Worm (Caenorhabditis elegans) whole organism, L2 larva: ENCODE results near the gene fbxb-111.

Experiments
- C34F6.9 ChIP-seq: fragments of 150-350 bp; optimal IDR thresholded peaks from 2 replicates; lab custom pipeline; 2014; ENCODE audit warnings: missing biosample characterization, missing genetic modification characterization
- F13H6.1 ChIP-seq: sonication (generic microtip); optimal IDR thresholded peaks from 2 replicates; lab custom pipeline; 2016; ENCODE audit warnings: missing genetic modification characterization, missing compliant biosample characterization
- R02D3.7 ChIP-seq: fragments of 150-350 bp; optimal IDR thresholded peaks from 2 replicates; lab custom pipeline; 2014; ENCODE audit warnings: missing biosample characterization, missing genetic modification characterization
- Y55F3AM.14 ChIP-seq: fragments of 200-800 bp; sonication (Bioruptor generic); optimal IDR thresholded peaks from 2 replicates; lab custom pipeline; 2018; ENCODE audit warnings: mild to moderate bottlenecking, missing genetic modification characterization, missing compliant biosample characterization
- ZK546.5 ChIP-seq: sonication (generic microtip); optimal IDR thresholded peaks from 2 replicates; lab custom pipeline; 2017; ENCODE audit warnings: missing biosample characterization, missing genetic modification characterization
- ceh-16 ChIP-seq: fragments of 150-350 bp; optimal IDR thresholded peaks from 2 replicates; lab custom pipeline; 2014; ENCODE audit warnings: missing biosample characterization, missing genetic modification characterization
- ceh-82 ChIP-seq: fragments of 150-350 bp; optimal IDR thresholded peaks from 2 replicates; lab custom pipeline; 2014; ENCODE audit warnings: missing biosample characterization, missing genetic modification characterization
- crh-2 ChIP-seq: sonication (generic microtip); optimal IDR thresholded peaks from 2 replicates; lab custom pipeline; 2017; ENCODE audit warnings: missing biosample characterization, missing genetic modification characterization
- dmd-4 ChIP-seq: sonication (generic microtip); optimal IDR thresholded peaks from 2 replicates; lab custom pipeline; 2017; ENCODE audit warnings: missing biosample characterization, missing genetic modification characterization
- egl-27 ChIP-seq: sonication (generic microtip); optimal IDR thresholded peaks from 3 replicates; lab custom pipeline; 2017; ENCODE audit warnings: missing biosample characterization, missing genetic modification reagents, missing genetic modification characterization
- elt-1 ChIP-seq: fragments of 150-350 bp; optimal IDR thresholded peaks from 2 replicates; lab custom pipeline; 2014; ENCODE audit warnings: missing biosample characterization, missing genetic modification characterization
- fos-1 ChIP-seq: fragments of 150-350 bp; optimal IDR thresholded peaks from 2 replicates; lab custom pipeline; 2014; ENCODE audit warnings: missing biosample characterization, missing genetic modification characterization
- gmeb-1 ChIP-seq: fragments of 150-350 bp; optimal IDR thresholded peaks from 2 replicates; lab custom pipeline; 2014; ENCODE audit warnings: missing biosample characterization, missing genetic modification characterization
- lin-11 ChIP-seq: fragments of 150-350 bp; sonication (generic microtip); optimal IDR thresholded peaks from 2 replicates; lab custom pipeline; 2014; ENCODE audit warnings: missing biosample characterization, missing genetic modification characterization, inconsistent platforms, mixed read lengths
- lsy-2 ChIP-seq, 2 experiments: fragments of 150-350 bp in 1 of 2; sonication (generic microtip) in 1 of 2; optimal IDR thresholded peaks; 2 replicates each; lab custom pipeline; 2014 to 2017; ENCODE audit warnings: missing biosample characterization in 2 of 2, missing genetic modification characterization in 2 of 2
- mab-5 ChIP-seq: fragments of 150-350 bp; optimal IDR thresholded peaks from 2 replicates; lab custom pipeline; 2014; ENCODE audit warnings: missing biosample characterization, missing genetic modification characterization
- mbf-1 ChIP-seq: sonication (generic microtip); optimal IDR thresholded peaks from 2 replicates; lab custom pipeline; 2017; ENCODE audit warnings: missing biosample characterization, missing genetic modification characterization
- mdl-1 ChIP-seq, 2 experiments: fragments of 150-350 bp in 1 of 2; sonication (generic microtip) in 1 of 2; optimal IDR thresholded peaks; 2 replicates each; lab custom pipeline; 2017; ENCODE audit warnings: missing biosample characterization in 2 of 2, missing genetic modification characterization in 2 of 2
- nhr-12 ChIP-seq: fragments of 150-350 bp; optimal IDR thresholded peaks from 2 replicates; lab custom pipeline; 2014; ENCODE audit warnings: missing biosample characterization, missing genetic modification characterization
- nhr-129 ChIP-seq: fragments of 150-350 bp; optimal IDR thresholded peaks from 2 replicates; lab custom pipeline; 2014; ENCODE audit warnings: missing biosample characterization, missing genetic modification characterization
- nhr-21 ChIP-seq: fragments of 150-350 bp; optimal IDR thresholded peaks from 2 replicates; lab custom pipeline; 2014; ENCODE audit warnings: missing biosample characterization, missing genetic modification characterization
- nhr-25 ChIP-seq: fragments of 150-350 bp; sonication (generic microtip); optimal IDR thresholded peaks from 3 replicates; lab custom pipeline; 2014; ENCODE audit warnings: missing biosample characterization, missing genetic modification characterization
- nhr-6 ChIP-seq: fragments of 150-350 bp; optimal IDR thresholded peaks from 2 replicates; lab custom pipeline; 2014; ENCODE audit warnings: missing biosample characterization, missing genetic modification characterization
- nhr-77 ChIP-seq: fragments of 150-350 bp; optimal IDR thresholded peaks from 2 replicates; lab custom pipeline; 2014; ENCODE audit warnings: missing biosample characterization, missing genetic modification characterization
- sem-4 ChIP-seq: fragments of 150-350 bp; optimal IDR thresholded peaks from 2 replicates; lab custom pipeline; 2014; ENCODE audit warnings: missing biosample characterization, missing genetic modification reagents, missing genetic modification characterization
- sma-9 ChIP-seq, 2 experiments: fragments of 150-350 bp in 1 of 2; sonication (generic microtip) in 1 of 2; optimal IDR thresholded peaks; 2 replicates each; lab custom pipeline; 2014 to 2016; ENCODE audit warnings: missing genetic modification characterization in 2 of 2, mild to moderate bottlenecking in 1 of 2, missing biosample characterization in 1 of 2, missing compliant biosample characterization in 1 of 2, missing genetic modification reagents in 1 of 2, moderate library complexity in 1 of 2
- snpc-4 ChIP-seq: fragments of 150-350 bp; optimal IDR thresholded peaks from 2 replicates; lab custom pipeline; 2014; ENCODE audit warnings: missing biosample characterization, missing genetic modification characterization
- unc-39 ChIP-seq: fragments of 150-350 bp; optimal IDR thresholded peaks from 2 replicates; lab custom pipeline; 2014; ENCODE audit warnings: missing biosample characterization, missing genetic modification characterization
- unc-55 ChIP-seq: fragments of 150-350 bp; sonication (generic microtip); optimal IDR thresholded peaks from 3 replicates; lab custom pipeline; 2014; ENCODE audit warnings: missing biosample characterization, missing genetic modification reagents, missing genetic modification characterization
- zag-1 ChIP-seq: fragments of 150-350 bp; optimal IDR thresholded peaks from 2 replicates; lab custom pipeline; 2014; ENCODE audit warnings: missing biosample characterization, missing genetic modification characterization
- ztf-11 ChIP-seq: sonication (generic microtip); optimal IDR thresholded peaks from 2 replicates; lab custom pipeline; 2017; ENCODE audit warnings: missing biosample characterization, missing genetic modification characterization

fbxb-111 gene

DNA sequence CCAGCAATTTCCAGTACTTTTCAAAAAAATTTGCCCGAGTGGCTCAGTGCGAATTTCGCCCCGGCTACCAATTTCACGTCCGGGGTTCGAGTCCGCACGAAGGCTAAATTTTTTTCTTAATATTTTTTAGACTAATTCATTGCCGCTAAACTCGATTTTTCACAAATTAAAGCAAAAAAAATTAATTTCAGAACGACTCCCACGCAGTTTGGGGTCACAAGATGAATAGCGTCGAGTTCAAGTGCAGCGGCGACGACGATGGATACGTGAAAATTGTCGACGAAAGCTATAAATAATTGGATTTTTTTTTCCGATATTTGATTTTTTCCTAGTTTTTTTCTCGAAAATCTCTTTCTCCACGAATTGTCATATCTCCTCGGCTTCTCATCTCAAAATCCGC is 23.5 kb downstream of the fbxb-111 start:
- TF ChIP-seq nhr-6 (tag; lab: Kevin White, UChicago) = no peak
- TF ChIP-seq sma-9 (GFP tag; optimal IDR thresholded peaks at IDR 0.05; lab: Kevin White, UChicago) = no peak
- TF ChIP-seq sma-9 (tag; optimal IDR thresholded peaks at IDR 0.05; lab: Kevin White, UChicago) = no peak
- TF ChIP-seq mbf-1 (tag; lab: Kevin White, UChicago) = no peak
- no peak for TF ChIP-seq dmd-4 (tag; lab: Kevin White, UChicago)
- no peak for TF ChIP-seq gmeb-1 (tag; lab: Kevin White, UChicago)
- TF ChIP-seq ztf-11 = no peak
- no peak for TF ChIP-seq ceh-16
- no peak for TF ChIP-seq Y55F3AM.14 (GFP tag; lab: Kevin White, UChicago)
- no peak for TF ChIP-seq mdl-1 (tag; optimal IDR thresholded peaks at IDR 0.05; lab: Kevin White, UChicago)
- TF ChIP-seq zag-1 (tag; lab: Kevin White, UChicago) = no peak
- no peak for TF ChIP-seq snpc-4 (tag; lab: Kevin White, UChicago)
- TF ChIP-seq nhr-25 = no peak
- TF ChIP-seq sem-4 (tag; lab: Kevin White, UChicago) = no peak
- no peak for TF ChIP-seq nhr-21 (tag; lab: Kevin White, UChicago)

DNA sequence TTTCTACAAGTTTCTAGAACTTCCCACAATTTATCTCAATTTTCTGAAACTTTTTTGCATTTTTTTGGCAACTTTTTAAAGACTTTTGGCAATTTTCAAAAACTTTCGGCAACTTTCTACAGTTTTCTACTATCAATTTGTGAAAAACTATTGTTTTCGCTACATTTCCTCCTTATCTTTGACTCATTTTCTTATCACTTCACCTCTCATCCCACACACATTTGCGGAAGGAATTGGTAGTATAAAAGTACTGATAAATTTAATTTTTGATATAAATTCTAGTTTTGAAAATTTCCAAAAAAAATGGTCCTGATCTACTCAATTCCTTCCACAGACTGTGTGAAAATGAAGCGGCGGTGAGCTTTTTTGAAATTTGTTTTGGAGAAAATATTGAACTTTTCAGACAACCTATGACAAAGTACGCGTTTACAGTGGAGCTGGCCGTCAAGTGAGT is 25.2 kb downstream of the fbxb-111 start, which contains the start of gene F29A7.4:
TSS of gene F29A7.4 (plus strand) at position 404 of the 454 bp plus-strand sequence.
- TF ChIP-seq fos-1 (peak; percentile 72), gmeb-1 (tag; lab: Kevin White, UChicago) (no peak)

DNA sequence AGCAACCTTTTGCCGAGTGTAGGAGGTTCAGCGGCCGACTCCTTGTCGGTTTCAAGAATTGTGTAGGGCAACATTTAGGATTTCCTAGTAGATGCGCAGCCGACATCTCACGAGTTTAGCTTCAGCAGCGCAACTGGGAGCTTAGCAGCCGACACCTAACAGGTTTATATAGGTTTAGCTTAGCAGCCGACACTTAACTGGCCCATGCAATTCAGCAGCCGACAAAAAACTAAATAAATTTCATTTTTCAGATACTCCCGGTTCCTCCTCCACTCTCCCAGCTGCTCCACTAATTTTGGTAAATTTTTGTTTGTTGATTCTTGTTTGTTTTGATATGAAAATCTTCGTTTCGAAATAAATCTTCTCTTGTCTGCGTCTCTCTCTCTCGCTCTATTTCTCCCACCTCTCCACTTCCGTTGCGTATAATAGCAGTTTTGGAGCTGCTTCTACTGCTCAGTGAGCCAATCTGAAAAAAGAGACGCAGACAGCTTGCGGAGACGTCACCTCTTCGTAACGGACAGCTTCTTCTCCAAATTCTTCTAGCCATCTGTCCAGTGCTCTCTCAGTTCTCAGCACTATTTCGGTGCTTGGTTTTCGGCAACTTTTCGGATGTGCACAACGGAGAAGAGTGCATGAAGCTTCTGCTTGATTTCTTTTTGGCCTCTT is 26.7 kb downstream of the fbxb-111 start:
- TF ChIP-seq elt-1 (tag; lab: Kevin White, UChicago) = no peak
- TF ChIP-seq nhr-6 (tag; lab: Kevin White, UChicago) = peak; percentile 15
- TF ChIP-seq snpc-4 (tag; lab: Kevin White, UChicago) = peak; percentile 65
- TF ChIP-seq lin-11 (tag; lab: Kevin White, UChicago) = peak; percentile 45
- peak; percentile 29 for TF ChIP-seq mab-5 (tag; lab: Kevin White, UChicago)
- peak in 1 of 2 experiments; percentile 41 for TF ChIP-seq mdl-1 (tag; optimal IDR thresholded peaks at IDR 0.05; lab: Kevin White, UChicago)
- TF ChIP-seq egl-27 (tag; lab: Kevin White, UChicago) = peak; percentile 23
- peak; percentile 28 for TF ChIP-seq crh-2 (tag; lab: Kevin White, UChicago)
- TF ChIP-seq unc-39 = no peak
- TF ChIP-seq C34F6.9 = peak; percentile 90
- no peak for TF ChIP-seq nhr-77 (tag; lab: Kevin White, UChicago)
- TF ChIP-seq ceh-82 (tag; lab: Kevin White, UChicago) = peak; percentile 56
- TF ChIP-seq nhr-129 (tag; lab: Kevin White, UChicago) = peak; percentile 73
- no peak for TF ChIP-seq Y55F3AM.14 (GFP tag; lab: Kevin White, UChicago)
- TF ChIP-seq zag-1 (tag; lab: Kevin White, UChicago) = peak; percentile 82
- TF ChIP-seq F13H6.1 (tag; lab: Kevin White, UChicago) = peak; percentile 74
- TF ChIP-seq R02D3.7 (tag; lab: Kevin White, UChicago) = no peak
- TF ChIP-seq sem-4 (tag; lab: Kevin White, UChicago) = no peak
- TF ChIP-seq lsy-2 (tag; optimal IDR thresholded peaks at IDR 0.05; lab: Kevin White, UChicago) = peak; percentile 22 to 68
- peak; percentile 87 for TF ChIP-seq unc-55

DNA sequence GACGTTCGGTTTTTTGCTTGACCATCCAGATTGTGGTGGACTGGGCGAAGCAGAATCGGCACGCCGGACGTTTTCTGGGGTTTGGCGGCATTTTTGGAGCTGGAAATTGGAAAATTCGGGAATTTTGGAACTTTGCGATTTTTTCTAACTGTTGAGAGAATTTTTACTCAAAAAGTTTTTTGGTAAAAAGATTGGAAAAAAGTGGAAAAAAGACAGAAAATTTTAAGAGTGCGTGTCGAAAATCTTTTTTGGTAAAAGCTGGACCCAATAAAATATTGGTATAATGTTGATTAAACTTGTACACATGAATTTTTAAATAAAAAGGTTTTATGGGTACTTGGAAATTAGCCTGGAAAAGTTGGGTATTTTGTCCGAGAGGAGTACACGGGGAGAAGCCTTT is 32.6 kb downstream of the fbxb-111 start, which contains the start of gene T05A8.7:
TSS of gene T05A8.7 (minus strand) at position 101 of the 400 bp plus-strand sequence.
- no peak for TF ChIP-seq nhr-12 (tag; lab: Kevin White, UChicago)
- TF ChIP-seq sma-9 (GFP tag; optimal IDR thresholded peaks at IDR 0.05; lab: Kevin White, UChicago) = no peak
- TF ChIP-seq sma-9 (tag; optimal IDR thresholded peaks at IDR 0.05; lab: Kevin White, UChicago) = no peak

DNA sequence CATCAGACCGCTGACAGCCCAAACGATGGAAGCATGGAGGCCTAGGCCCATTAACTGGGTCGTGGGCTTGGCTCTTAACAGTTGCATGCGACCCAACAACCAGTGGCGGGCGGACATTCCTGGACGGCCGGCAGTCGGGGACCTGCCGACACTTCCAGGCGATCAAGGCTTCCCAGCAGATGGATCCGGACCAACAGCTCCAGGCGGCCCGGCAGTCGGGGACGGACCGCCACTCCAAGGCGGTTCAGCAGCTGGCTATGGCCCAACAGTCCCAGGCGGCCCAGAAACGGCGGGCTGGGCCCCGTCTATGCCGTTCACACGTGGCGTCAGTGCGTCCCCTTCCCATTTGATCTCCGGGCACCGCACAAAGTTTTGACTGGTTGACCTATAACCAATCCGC is 33.4 kb downstream of the fbxb-111 start:
- TF ChIP-seq F13H6.1 (tag; lab: Kevin White, UChicago) (no peak), ceh-82 (tag; lab: Kevin White, UChicago) (no peak), ZK546.5 (tag; lab: Kevin White, UChicago) (no peak)
